Worm (Caenorhabditis elegans): Measurements from ENCODE around the gene Y38F1A.1.

DNA sequence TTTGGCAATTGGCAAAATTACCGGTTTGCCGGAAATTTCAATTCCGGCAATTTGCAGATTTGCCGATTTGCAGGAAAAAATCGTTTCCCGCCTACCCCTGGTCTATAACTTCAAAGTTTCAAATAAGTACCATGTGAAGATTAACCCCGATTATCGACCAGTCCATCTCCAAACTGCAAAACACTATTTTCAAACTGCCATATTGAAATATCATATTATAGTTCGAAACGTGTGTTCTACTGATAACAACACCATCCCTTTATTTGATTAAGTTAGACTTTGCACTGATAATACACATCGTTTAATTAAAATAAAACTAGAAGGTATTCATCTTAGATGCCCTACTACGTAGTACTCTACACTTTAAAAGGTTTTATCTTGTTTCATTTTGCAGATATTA, 24.4 kb downstream of the Y38F1A.1 start:
- TF ChIP-seq efl-1 (optimal IDR thresholded peaks at IDR 0.05) (no peak), efl-1 (GFP tag; optimal IDR thresholded peaks at IDR 0.05 in 1 of 2) (peak in 1 of 2 experiments; percentile 49), pqm-1 (tag; optimal IDR thresholded peaks at IDR 0.05) (no peak), tbx-2 (tag; optimal IDR thresholded peaks at IDR 0.05) (no peak), ceh-90 (tag; optimal IDR thresholded peaks at IDR 0.05) (no peak), elt-3 (tag; optimal IDR thresholded peaks at IDR 0.05) (no peak), ama-1 (optimal IDR thresholded peaks at IDR 0.05) (no peak)

Data from whole organism, L1 larva.